Fruit fly (Drosophila melanogaster) whole organism: ENCODE data around the gene TFAM.

Experiments
- CG8478 ChIP-seq: fragments of >200 bp; optimal IDR thresholded peaks from 2 replicates; lab custom pipeline; 2018; ENCODE audit warnings: inconsistent platforms
- Dll ChIP-seq: fragments of >200 bp; optimal IDR thresholded peaks from 2 replicates; lab custom pipeline; 2017
- EcR ChIP-seq, 2 experiments: fragments of >200 bp; optimal IDR thresholded peaks; 2 replicates each; lab custom pipeline; 2017; ENCODE audit warnings: missing biosample characterization in 2 of 2, missing genetic modification characterization in 2 of 2, missing genetic modification reagents in 2 of 2
- pan ChIP-seq: fragments of >200 bp; optimal IDR thresholded peaks from 2 replicates; lab custom pipeline; 2017
- psq ChIP-seq: fragments of >200 bp; optimal IDR thresholded peaks from 2 replicates; lab custom pipeline; 2017
- usp ChIP-seq: fragments of >200 bp; optimal IDR thresholded peaks from 2 replicates; lab custom pipeline; 2017; ENCODE audit warnings: missing biosample characterization, missing genetic modification characterization, mixed read lengths

Gene TFAM

dm6 chr3R:20534575-20534974 lies 42.2 kb downstream of the TFAM start, which contains the start of the genes MtnE and MtnD:
Gene MtnE, minus strand, starts transcription at chr3R:20534704.
Gene MtnD, plus strand, starts transcription at chr3R:20534962.
- no peak for TF ChIP-seq usp (GFP tag; lab: Kevin White, UChicago)
- TF ChIP-seq Dll (lab: Kevin White, UChicago) = no peak
- TF ChIP-seq EcR (GFP tag; optimal IDR thresholded peaks at IDR 0.05; lab: Kevin White, UChicago) = no peak
- TF ChIP-seq psq (lab: Kevin White, UChicago) = no peak
- TF ChIP-seq pan (lab: Kevin White, UChicago) = no peak
- no peak for TF ChIP-seq CG8478 (lab: Kevin White, UChicago)
